Fruit fly (Drosophila melanogaster) whole organism, adult: ENCODE data around the gene CG7488.

Source experiments
- CG11617 ChIP-seq: fragments of 200-800 bp; sonication (Bioruptor generic); optimal IDR thresholded peaks from 2 replicates; lab custom pipeline; 2017; ENCODE audit warnings: mild to moderate bottlenecking, missing biosample characterization, missing genetic modification reagents, missing genetic modification characterization
- CG12768 ChIP-seq: fragments of 200-800 bp; sonication (Bioruptor generic); optimal IDR thresholded peaks from 2 replicates; lab custom pipeline; 2017; ENCODE audit warnings: missing biosample characterization, missing genetic modification characterization, mild to moderate bottlenecking, moderate library complexity, missing genetic modification reagents
- CG14711 ChIP-seq: fragments of 200-800 bp; sonication (Bioruptor generic); optimal IDR thresholded peaks from 2 replicates; lab custom pipeline; 2018; ENCODE audit warnings: missing biosample characterization, mild to moderate bottlenecking, missing genetic modification characterization, moderate library complexity
- CG1620 ChIP-seq: fragments of 200-800 bp; sonication (Bioruptor generic); optimal IDR thresholded peaks from 2 replicates; lab custom pipeline; 2016; ENCODE audit warnings: missing biosample characterization, missing genetic modification characterization
- CG33017 ChIP-seq: fragments of 200-800 bp; sonication (Bioruptor generic); optimal IDR thresholded peaks from 2 replicates; lab custom pipeline; 2018; ENCODE audit warnings: missing biosample characterization, mild to moderate bottlenecking, missing genetic modification characterization, moderate library complexity
- CG5204 ChIP-seq: fragments of 200-800 bp; sonication (Bioruptor generic); optimal IDR thresholded peaks from 2 replicates; lab custom pipeline; 2016; ENCODE audit warnings: missing biosample characterization, missing genetic modification characterization
- CG7045 ChIP-seq: fragments of 200-800 bp; sonication (Bioruptor generic); optimal IDR thresholded peaks from 2 replicates; lab custom pipeline; 2017; ENCODE audit warnings: missing biosample characterization, mild to moderate bottlenecking, missing genetic modification characterization
- CG7101 ChIP-seq: fragments of 200-800 bp; sonication (Bioruptor generic); optimal IDR thresholded peaks from 2 replicates; lab custom pipeline; 2018; ENCODE audit warnings: missing biosample characterization, mild to moderate bottlenecking, missing genetic modification characterization, moderate library complexity
- Clk ChIP-seq: fragments of 200-800 bp; sonication (Bioruptor generic); optimal IDR thresholded peaks from 2 replicates; lab custom pipeline; 2017; ENCODE audit warnings: missing biosample characterization, missing genetic modification characterization
- Crg-1 ChIP-seq: fragments of 200-800 bp; sonication (Bioruptor generic); optimal IDR thresholded peaks from 2 replicates; lab custom pipeline; 2016; ENCODE audit warnings: missing biosample characterization, missing genetic modification characterization
- Hr96 ChIP-seq: fragments of 200-800 bp; sonication (Bioruptor generic); optimal IDR thresholded peaks from 2 replicates; lab custom pipeline; 2016; ENCODE audit warnings: missing biosample characterization, missing genetic modification characterization
- Mnt ChIP-seq: fragments of 200-800 bp; sonication (Bioruptor generic); optimal IDR thresholded peaks from 2 replicates; lab custom pipeline; 2016; ENCODE audit warnings: missing biosample characterization, mild to moderate bottlenecking, missing genetic modification characterization
- bab1 ChIP-seq: fragments of 200-800 bp; sonication (Bioruptor generic); optimal IDR thresholded peaks from 3 replicates; lab custom pipeline; 2019; ENCODE audit warnings: missing biosample characterization, mild to moderate bottlenecking, missing genetic modification characterization, moderate library complexity
- cic ChIP-seq: fragments of 200-800 bp; sonication (Bioruptor generic); optimal IDR thresholded peaks from 2 replicates; lab custom pipeline; 2017; ENCODE audit warnings: missing biosample characterization, mild to moderate bottlenecking, missing genetic modification characterization, moderate library complexity
- cnc ChIP-seq, 2 experiments: fragments of >200 bp; optimal IDR thresholded peaks; 2 replicates each; lab custom pipeline; 2017
- kay ChIP-seq: fragments of 200-800 bp; sonication (Bioruptor generic); peaks from one replicate; lab custom pipeline; 2016; ENCODE audit warnings: missing biosample characterization, missing genetic modification characterization, borderline replicate concordance
- ovo ChIP-seq: fragments of 200-800 bp; sonication (Bioruptor generic); optimal IDR thresholded peaks from 2 replicates; lab custom pipeline; 2016; ENCODE audit warnings: missing biosample characterization, missing genetic modification characterization
- pad ChIP-seq: fragments of 200-800 bp; sonication (Bioruptor generic); optimal IDR thresholded peaks from 3 replicates; lab custom pipeline; 2017; ENCODE audit warnings: missing biosample characterization, missing genetic modification characterization, mild to moderate bottlenecking, moderate library complexity, missing genetic modification reagents
- tj ChIP-seq: fragments of 200-800 bp; sonication (Bioruptor generic); optimal IDR thresholded peaks from 3 replicates; lab custom pipeline; 2017; ENCODE audit warnings: missing biosample characterization, mild to moderate bottlenecking, missing genetic modification characterization, moderate library complexity
- toe ChIP-seq: fragments of 200-800 bp; sonication (Bioruptor generic); optimal IDR thresholded peaks from 2 replicates; lab custom pipeline; 2016; ENCODE audit warnings: missing biosample characterization, missing genetic modification characterization

The CG7488 gene

dm6 chr3R:13011621-13011963 is 16.2 kb downstream of the CG7488 start, which contains the start of gene CtBP:
Gene CtBP (plus strand): TSS chr3R:13011649.
- TF ChIP-seq Clk (GFP tag; lab: Kevin White, UChicago), result no peak
- no peak for TF ChIP-seq toe (GFP tag; lab: Kevin White, UChicago)
- TF ChIP-seq cnc (optimal IDR thresholded peaks at IDR 0.05; lab: Kevin White, UChicago), result no peak
- TF ChIP-seq CG5204, result no peak
- no peak for TF ChIP-seq cic (GFP tag; lab: Kevin White, UChicago)
- TF ChIP-seq kay (GFP tag; lab: Kevin White, UChicago), result no peak
- TF ChIP-seq ovo, result no peak
- no peak for TF ChIP-seq CG14711 (tag; lab: Kevin White, UChicago)
- TF ChIP-seq bab1 (GFP tag; lab: Kevin White, UChicago), result no peak
- no peak for TF ChIP-seq CG33017 (tag; lab: Kevin White, UChicago)
- TF ChIP-seq Mnt, result no peak
- no peak for TF ChIP-seq CG12768

DNA sequence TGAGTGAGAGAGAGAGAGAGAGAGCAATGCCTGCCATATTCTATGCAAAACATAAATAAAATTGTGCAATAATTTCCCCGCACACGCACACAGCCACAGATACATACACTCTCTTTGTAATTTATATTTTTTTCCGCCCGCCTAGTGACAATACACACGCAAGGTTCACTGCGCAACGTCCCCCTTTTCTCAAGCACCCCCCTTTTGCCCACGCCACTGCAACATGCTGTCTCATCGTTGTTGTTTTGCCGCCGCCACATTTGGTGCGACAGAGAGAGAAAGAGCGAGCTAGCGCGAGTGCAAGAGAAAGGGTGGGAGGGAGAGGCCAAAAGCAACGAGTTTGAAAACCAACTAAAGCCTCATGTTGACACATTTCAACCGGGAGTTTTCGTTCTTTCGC is 16.9 kb downstream of the CG7488 start:
- TF ChIP-seq toe (GFP tag; lab: Kevin White, UChicago) (peak; percentile 37), Hr96 (GFP tag; lab: Kevin White, UChicago) (peak; percentile 72), pad (GFP tag; lab: Kevin White, UChicago) (peak; percentile 87), CG7045 (GFP tag; lab: Kevin White, UChicago) (peak; percentile 34), kay (GFP tag; lab: Kevin White, UChicago) (no peak), ovo (peak; percentile 48), bab1 (GFP tag; lab: Kevin White, UChicago) (peak; percentile 6), CG7101 (tag; lab: Kevin White, UChicago) (peak; percentile 62), CG12768 (peak; percentile 80), CG33017 (tag; lab: Kevin White, UChicago) (peak; percentile 42), CG5204 (no peak), CG11617 (GFP tag; lab: Kevin White, UChicago) (peak; percentile 65), tj (GFP tag; lab: Kevin White, UChicago) (peak; percentile 80), Clk (GFP tag; lab: Kevin White, UChicago) (peak; percentile 30), CG14711 (tag; lab: Kevin White, UChicago) (peak; percentile 63), cnc (optimal IDR thresholded peaks at IDR 0.05; lab: Kevin White, UChicago) (peak; percentile 91 to 95), CG1620 (peak; percentile 71), cic (GFP tag; lab: Kevin White, UChicago) (peak; percentile 83), Crg-1 (GFP tag; lab: Kevin White, UChicago) (peak; percentile 63), Mnt (peak; percentile 84)

- TF ChIP-seq toe (GFP tag; lab: Kevin White, UChicago) (no peak), pad (GFP tag; lab: Kevin White, UChicago) (peak; percentile 43), Hr96 (GFP tag; lab: Kevin White, UChicago) (no peak), CG1620 (no peak), CG5204 (no peak), cnc (optimal IDR thresholded peaks at IDR 0.05; lab: Kevin White, UChicago) (no peak), CG33017 (tag; lab: Kevin White, UChicago) (no peak)
Measured at dm6 chr3R:13012990-13013389, 17.6 kb downstream of the CG7488 start.

- no peak for TF ChIP-seq CG12768
- no peak for TF ChIP-seq CG7101 (tag; lab: Kevin White, UChicago)
- TF ChIP-seq bab1 (GFP tag; lab: Kevin White, UChicago), result no peak
- TF ChIP-seq kay (GFP tag; lab: Kevin White, UChicago), result peak; percentile 89
- TF ChIP-seq tj (GFP tag; lab: Kevin White, UChicago), result peak; percentile 96
- no peak for TF ChIP-seq Mnt
- TF ChIP-seq CG14711 (tag; lab: Kevin White, UChicago), result peak; percentile 23
Measured at dm6 chr3R:13014168-13014881, 18.9 kb downstream of the CG7488 start.

dm6 chr3R:13015402-13015801 is 20.0 kb downstream of the CG7488 start:
- no peak for TF ChIP-seq CG14711 (tag; lab: Kevin White, UChicago)
- no peak for TF ChIP-seq bab1 (GFP tag; lab: Kevin White, UChicago)
- no peak for TF ChIP-seq cic (GFP tag; lab: Kevin White, UChicago)
- TF ChIP-seq CG7101 (tag; lab: Kevin White, UChicago), result no peak
- TF ChIP-seq Crg-1 (GFP tag; lab: Kevin White, UChicago), result no peak
- no peak for TF ChIP-seq ovo
- TF ChIP-seq CG12768, result no peak

DNA sequence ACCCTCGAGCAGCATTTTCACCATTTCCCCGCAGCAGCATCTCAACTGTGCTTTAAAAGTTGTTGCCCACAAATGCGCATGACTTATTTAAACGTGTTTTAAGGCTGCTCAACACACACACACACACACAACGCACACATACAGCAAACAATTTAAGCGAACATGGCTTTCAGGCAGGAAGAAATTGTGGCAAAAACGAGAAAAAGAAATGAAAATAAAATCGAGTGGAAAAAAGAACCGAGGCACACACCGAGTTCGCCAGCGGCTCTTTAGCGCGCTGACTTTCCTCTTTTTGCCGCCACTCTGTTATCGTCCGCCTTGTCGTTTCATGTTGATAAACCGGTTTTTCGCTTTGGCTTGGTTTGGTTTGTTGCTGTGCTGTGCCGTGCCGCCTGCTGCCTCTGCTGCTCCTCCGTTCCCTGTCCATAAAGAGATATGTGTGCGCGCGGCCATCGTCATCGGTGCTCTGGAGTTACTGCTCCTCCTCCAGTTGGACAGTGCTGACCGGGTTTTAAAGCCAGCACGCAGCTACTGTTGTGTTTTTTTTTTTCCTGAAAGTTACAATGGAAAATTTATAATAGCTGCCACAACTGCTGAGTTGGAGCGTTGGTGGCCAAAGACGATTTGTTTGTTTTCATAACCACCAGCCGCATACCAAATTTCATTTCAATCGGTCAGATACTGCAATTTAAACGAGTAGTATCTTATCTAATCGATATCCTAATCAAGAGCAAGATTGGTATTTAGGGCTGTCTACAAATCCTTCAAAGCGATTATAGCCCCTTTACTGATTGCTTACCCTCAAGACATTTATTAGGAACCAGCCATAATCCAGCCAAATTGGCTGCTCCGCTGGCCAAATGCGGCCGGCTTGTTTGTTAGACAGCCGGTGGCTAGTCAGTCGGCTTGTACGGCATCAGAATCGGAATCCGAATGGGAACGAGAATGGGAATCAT is 20.7 kb downstream of the CG7488 start:
- TF ChIP-seq cic (GFP tag; lab: Kevin White, UChicago) (no peak), pad (GFP tag; lab: Kevin White, UChicago) (no peak), ovo (peak; percentile 15), kay (GFP tag; lab: Kevin White, UChicago) (peak; percentile 67), CG12768 (peak; percentile 21), Hr96 (GFP tag; lab: Kevin White, UChicago) (no peak), CG5204 (no peak), CG11617 (GFP tag; lab: Kevin White, UChicago) (no peak), tj (GFP tag; lab: Kevin White, UChicago) (no peak), Mnt (no peak)
